Fruit fly (Drosophila melanogaster) whole organism, prepupa: Measurements from ENCODE around the gene Tbca.

ENCODE experiments used
- Blimp-1 ChIP-seq: fragments of 200-800 bp; sonication (Bioruptor generic); optimal IDR thresholded peaks from 3 replicates; lab custom pipeline; 2017; ENCODE audit warnings: missing biosample characterization, missing genetic modification characterization, mild to moderate bottlenecking, moderate library complexity, missing genetic modification reagents
- CG10631 ChIP-seq: fragments of 200-800 bp; sonication (Bioruptor generic); optimal IDR thresholded peaks from 2 replicates; lab custom pipeline; 2016; ENCODE audit warnings: missing biosample characterization, missing genetic modification characterization
- CG10669 ChIP-seq: fragments of 200-800 bp; sonication (Bioruptor generic); optimal IDR thresholded peaks from 3 replicates; lab custom pipeline; 2018; ENCODE audit warnings: missing biosample characterization, mild to moderate bottlenecking, missing genetic modification characterization, moderate library complexity
- CG11762 ChIP-seq: fragments of 200-800 bp; sonication (Bioruptor generic); optimal IDR thresholded peaks from 3 replicates; lab custom pipeline; 2016; ENCODE audit warnings: missing biosample characterization, missing genetic modification characterization; ENCODE audit not compliant: insufficient read depth
- CG15336 ChIP-seq: fragments of 200-800 bp; sonication (Bioruptor generic); IDR thresholded peaks from 2 replicates; pipeline ENCODE4 v1.3.6; 2022; ENCODE audit warnings: missing biosample characterization, missing genetic modification characterization
- CG1621 ChIP-seq: fragments of 200-800 bp; sonication (Bioruptor generic); optimal IDR thresholded peaks from 3 replicates; lab custom pipeline; 2018; ENCODE audit warnings: missing biosample characterization, mild to moderate bottlenecking, missing genetic modification characterization
- CG16779 ChIP-seq: fragments of 200-800 bp; sonication (Bioruptor generic); optimal IDR thresholded peaks from 3 replicates; lab custom pipeline; 2017; ENCODE audit warnings: missing biosample characterization, mild to moderate bottlenecking, missing genetic modification characterization
- CG3032 ChIP-seq: fragments of 200-800 bp; optimal IDR thresholded peaks from 2 replicates; lab custom pipeline; 2019; ENCODE audit warnings: missing biosample characterization, mild to moderate bottlenecking, missing genetic modification characterization, moderate library complexity
- CG32006 ChIP-seq: fragments of 200-800 bp; sonication (Bioruptor generic); optimal IDR thresholded peaks from 3 replicates; lab custom pipeline; 2017; ENCODE audit warnings: missing biosample characterization, mild to moderate bottlenecking, missing genetic modification characterization
- CG34406 ChIP-seq: fragments of 200-800 bp; sonication (Bioruptor generic); optimal IDR thresholded peaks from 3 replicates; lab custom pipeline; 2016; ENCODE audit warnings: missing biosample characterization, missing genetic modification characterization
- CG6163 ChIP-seq: fragments of 200-800 bp; sonication (Bioruptor generic); IDR thresholded peaks from 3 replicates; pipeline ENCODE4 v1.3.6; 2022; ENCODE audit warnings: missing biosample characterization, missing genetic modification characterization
- CG6808 ChIP-seq: fragments of 200-800 bp; sonication (Bioruptor generic); optimal IDR thresholded peaks from 3 replicates; lab custom pipeline; 2017; ENCODE audit warnings: missing biosample characterization, missing genetic modification characterization, mild to moderate bottlenecking, moderate library complexity, missing genetic modification reagents
- CG6854 ChIP-seq: fragments of 200-800 bp; sonication (Bioruptor generic); optimal IDR thresholded peaks from 2 replicates; lab custom pipeline; 2017; ENCODE audit warnings: missing biosample characterization, mild to moderate bottlenecking, missing genetic modification characterization
- CG8319 ChIP-seq: fragments of 200-800 bp; sonication (Bioruptor generic); optimal IDR thresholded peaks from 3 replicates; lab custom pipeline; 2016; ENCODE audit warnings: missing biosample characterization, missing genetic modification characterization
- CG8632 ChIP-seq: fragments of 200-800 bp; sonication (Bioruptor generic); optimal IDR thresholded peaks from 3 replicates; lab custom pipeline; 2016; ENCODE audit warnings: missing biosample characterization, missing genetic modification characterization
- Eip75B ChIP-seq: fragments of 200-800 bp; sonication (Bioruptor generic); optimal IDR thresholded peaks from 3 replicates; lab custom pipeline; 2016; ENCODE audit warnings: missing biosample characterization, missing genetic modification characterization
- Eip78C ChIP-seq: fragments of 200-800 bp; sonication (Bioruptor generic); peaks from one replicate; lab custom pipeline; 2016; ENCODE audit warnings: missing biosample characterization, missing genetic modification characterization
- Ets21C ChIP-seq: fragments of 200-800 bp; sonication (Bioruptor generic); optimal IDR thresholded peaks from 3 replicates; lab custom pipeline; 2016; ENCODE audit warnings: missing biosample characterization, missing genetic modification characterization
- Hr38 ChIP-seq: sonication (Bioruptor generic); optimal IDR thresholded peaks from 2 replicates; lab custom pipeline; 2016; ENCODE audit warnings: missing biosample characterization, missing genetic modification characterization
- Hr4 ChIP-seq: fragments of 200-800 bp; sonication (Bioruptor generic); optimal IDR thresholded peaks from 3 replicates; lab custom pipeline; 2016; ENCODE audit warnings: missing biosample characterization, missing genetic modification characterization
- Met ChIP-seq: fragments of 200-800 bp; sonication (Bioruptor generic); optimal IDR thresholded peaks from 3 replicates; lab custom pipeline; 2016; ENCODE audit warnings: missing biosample characterization, missing genetic modification characterization
- OdsH ChIP-seq: fragments of 200-800 bp; sonication (Bioruptor generic); optimal IDR thresholded peaks from 3 replicates; lab custom pipeline; 2016; ENCODE audit warnings: missing biosample characterization, missing genetic modification characterization
- Smox ChIP-seq: fragments of 200-800 bp; sonication (Bioruptor generic); optimal IDR thresholded peaks from 3 replicates; lab custom pipeline; 2016; ENCODE audit warnings: missing biosample characterization, missing genetic modification characterization
- Sox102F ChIP-seq: fragments of 200-800 bp; sonication (Bioruptor generic); optimal IDR thresholded peaks from 2 replicates; lab custom pipeline; 2016; ENCODE audit warnings: missing biosample characterization, mild to moderate bottlenecking, missing genetic modification characterization
- Sox14 ChIP-seq: fragments of 200-800 bp; sonication (Bioruptor generic); optimal IDR thresholded peaks from 3 replicates; lab custom pipeline; 2016; ENCODE audit warnings: missing biosample characterization, missing genetic modification characterization
- dsx ChIP-seq: fragments of 200-800 bp; optimal IDR thresholded peaks from 3 replicates; lab custom pipeline; 2019; ENCODE audit warnings: missing biosample characterization, mild to moderate bottlenecking, missing genetic modification characterization, moderate library complexity; ENCODE audit not compliant: poor library complexity, severe bottlenecking
- eg ChIP-seq: fragments of 200-800 bp; sonication (Bioruptor generic); IDR thresholded peaks from 3 replicates; pipeline ENCODE4 v1.3.6; 2022; ENCODE audit warnings: missing biosample characterization, missing genetic modification characterization
- esn ChIP-seq: fragments of 200-800 bp; sonication (Bioruptor generic); optimal IDR thresholded peaks from 2 replicates; lab custom pipeline; 2016; ENCODE audit warnings: missing biosample characterization, mild to moderate bottlenecking, missing genetic modification characterization, moderate library complexity
- fd85E ChIP-seq: fragments of 200-800 bp; sonication (Bioruptor generic); optimal IDR thresholded peaks from 3 replicates; lab custom pipeline; 2016; ENCODE audit warnings: missing biosample characterization, missing genetic modification characterization
- fkh ChIP-seq: fragments of 200-800 bp; sonication (Bioruptor generic); optimal IDR thresholded peaks from 3 replicates; lab custom pipeline; 2017; ENCODE audit warnings: missing biosample characterization, mild to moderate bottlenecking, missing genetic modification characterization, moderate library complexity
- lz ChIP-seq: fragments of 200-800 bp; sonication (Bioruptor generic); optimal IDR thresholded peaks from 3 replicates; lab custom pipeline; 2016; ENCODE audit warnings: missing biosample characterization, missing genetic modification characterization
- net ChIP-seq: fragments of 200-800 bp; sonication (Bioruptor generic); optimal IDR thresholded peaks from 3 replicates; lab custom pipeline; 2016; ENCODE audit warnings: missing biosample characterization, missing genetic modification characterization
- pdm3 ChIP-seq: fragments of 200-800 bp; sonication (Bioruptor generic); optimal IDR thresholded peaks from 3 replicates; lab custom pipeline; 2016; ENCODE audit warnings: missing biosample characterization, missing genetic modification characterization
- salr ChIP-seq, 2 experiments: fragments of 200-800 bp; sonication (Bioruptor generic); optimal IDR thresholded peaks; 3 replicates each; lab custom pipeline; 2016 to 2018; ENCODE audit warnings: missing biosample characterization in 2 of 2, missing genetic modification characterization in 2 of 2, mild to moderate bottlenecking in 1 of 2
- spab ChIP-seq: fragments of 200-800 bp; sonication (Bioruptor generic); optimal IDR thresholded peaks from 2 replicates; lab custom pipeline; 2017; ENCODE audit warnings: missing biosample characterization, mild to moderate bottlenecking, missing genetic modification characterization, missing genetic modification reagents
- svp ChIP-seq: fragments of 200-800 bp; sonication (Bioruptor generic); peaks from one replicate; lab custom pipeline; 2016; ENCODE audit warnings: missing biosample characterization, missing genetic modification characterization
- topi ChIP-seq: fragments of 200-800 bp; sonication (Bioruptor generic); optimal IDR thresholded peaks from 3 replicates; lab custom pipeline; 2016; ENCODE audit warnings: missing biosample characterization, missing genetic modification characterization

Gene Tbca

DNA sequence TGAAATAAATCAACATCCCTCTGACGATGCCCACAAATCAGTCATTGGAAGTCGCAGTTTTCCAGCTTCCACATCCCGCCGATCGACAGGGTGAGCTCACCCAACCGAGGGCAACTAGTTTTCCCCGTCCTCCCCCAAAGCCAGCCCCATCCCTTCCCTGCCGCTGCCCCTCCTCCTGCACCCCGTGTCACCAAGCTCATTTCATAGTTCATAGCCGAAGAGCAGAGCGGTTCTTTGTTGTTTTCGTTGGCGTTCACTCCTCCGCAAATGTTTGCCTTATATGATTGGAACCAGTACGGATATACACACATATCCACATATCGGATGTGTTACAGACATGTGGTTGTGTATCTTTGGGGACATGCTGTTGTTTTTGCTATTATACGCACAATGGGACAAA lies 23.2 kb upstream of the Tbca start:
- TF ChIP-seq Met (GFP tag; lab: Kevin White, UChicago) = no peak
- TF ChIP-seq fkh (GFP tag; lab: Kevin White, UChicago) = peak; percentile 4
- no peak for TF ChIP-seq pdm3 (GFP tag; lab: Kevin White, UChicago)
- TF ChIP-seq CG15336 (GFP tag; lab: Robert Waterston, UW) = 0 out of 2 replicates have a peak, but pooled peaks have one; percentile 10
- TF ChIP-seq CG10669 = no peak
- TF ChIP-seq CG6854 (GFP tag; lab: Kevin White, UChicago) = no peak
- TF ChIP-seq CG8632 = no peak
- no peak for TF ChIP-seq Sox102F
- TF ChIP-seq Hr38 (GFP tag; lab: Kevin White, UChicago) = no peak
- TF ChIP-seq net = no peak
- no peak for TF ChIP-seq spab
- no peak for TF ChIP-seq eg (GFP tag; lab: Robert Waterston, UW)
- TF ChIP-seq CG1621 (tag; lab: Kevin White, UChicago) = no peak
- TF ChIP-seq CG3032 (tag; lab: Kevin White, UChicago) = no peak
- TF ChIP-seq CG16779 = no peak
- no peak for TF ChIP-seq esn (GFP tag; lab: Kevin White, UChicago)
- TF ChIP-seq CG6808 = peak; percentile 1
- no peak for TF ChIP-seq Sox14
- peak; percentile 10 for TF ChIP-seq dsx
- TF ChIP-seq topi (GFP tag; lab: Kevin White, UChicago) = no peak

DNA sequence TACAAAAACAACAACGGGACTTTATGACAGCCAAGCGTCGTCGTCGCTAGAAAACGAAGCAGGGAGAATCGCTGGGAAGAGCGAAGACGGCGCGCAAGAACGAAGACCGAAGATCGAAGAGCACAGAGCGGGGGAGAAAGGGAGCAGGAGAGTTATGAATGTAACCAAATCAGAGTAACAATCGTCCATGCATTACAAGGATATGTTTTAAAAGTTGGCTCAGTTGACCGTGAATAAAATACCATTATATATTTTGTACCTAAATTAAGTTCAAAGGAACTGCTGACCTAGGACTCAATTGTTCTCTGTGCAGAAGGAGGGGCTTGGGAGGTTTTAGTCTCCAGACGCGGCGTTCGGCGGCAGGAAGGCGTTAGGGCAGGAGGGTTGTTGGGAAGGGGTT lies 21.8 kb upstream of the Tbca start:
- no peak for TF ChIP-seq CG34406 (GFP tag; lab: Kevin White, UChicago)
- TF ChIP-seq salr (GFP tag; optimal IDR thresholded peaks at IDR 0.05; lab: Kevin White, UChicago) = peak in 1 of 2 experiments; percentile 2
- TF ChIP-seq CG32006 (GFP tag; lab: Kevin White, UChicago) = peak; percentile 51
- no peak for TF ChIP-seq CG8319 (GFP tag; lab: Kevin White, UChicago)

DNA sequence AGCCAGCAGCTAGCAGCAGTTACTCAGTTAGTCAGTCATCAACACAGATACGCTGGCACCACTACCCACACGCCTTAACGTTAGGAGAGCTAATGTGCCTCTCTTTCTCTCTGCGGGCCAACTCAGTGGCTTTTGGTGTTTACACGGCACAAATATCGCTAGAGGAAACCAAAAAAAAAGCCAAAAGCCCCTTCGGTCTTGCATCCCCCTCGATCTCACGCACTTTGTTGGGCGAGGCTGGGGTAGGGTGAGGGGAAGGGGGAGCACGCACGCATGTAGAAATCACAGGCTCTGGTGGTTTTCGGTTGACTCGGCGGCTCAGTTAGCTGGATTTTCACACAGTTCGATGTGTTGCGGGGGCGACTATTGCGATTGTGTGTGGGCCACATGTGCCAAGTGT lies 21.3 kb upstream of the Tbca start:
- TF ChIP-seq Met (GFP tag; lab: Kevin White, UChicago) = no peak
- TF ChIP-seq Sox102F = no peak
- TF ChIP-seq CG10631 (GFP tag; lab: Kevin White, UChicago) = no peak
- TF ChIP-seq svp (GFP tag; lab: Kevin White, UChicago) = no peak
- 0 out of 3 replicates have a peak, but pooled peaks have one; percentile 23 for TF ChIP-seq CG6163 (GFP tag; lab: Robert Waterston, UW)
- TF ChIP-seq net = no peak
- no peak for TF ChIP-seq Eip75B (GFP tag; lab: Kevin White, UChicago)
- no peak for TF ChIP-seq CG6808
- TF ChIP-seq CG15336 (GFP tag; lab: Robert Waterston, UW) = peak; percentile 23; the same call in 1 of the 2 replicates
- no peak for TF ChIP-seq Blimp-1 (GFP tag; lab: Kevin White, UChicago)
- no peak for TF ChIP-seq Eip78C (GFP tag; lab: Kevin White, UChicago)
- no peak for TF ChIP-seq lz (GFP tag; lab: Kevin White, UChicago)
- no peak for TF ChIP-seq Smox (GFP tag; lab: Kevin White, UChicago)
- TF ChIP-seq Hr4 (GFP tag; lab: Kevin White, UChicago) = no peak
- TF ChIP-seq CG11762 (GFP tag; lab: Kevin White, UChicago) = no peak
- TF ChIP-seq CG16779 = no peak
- TF ChIP-seq fkh (GFP tag; lab: Kevin White, UChicago) = peak; percentile 95
- TF ChIP-seq OdsH (GFP tag; lab: Kevin White, UChicago) = no peak
- no peak for TF ChIP-seq fd85E (GFP tag; lab: Kevin White, UChicago)
- TF ChIP-seq salr (GFP tag; optimal IDR thresholded peaks at IDR 0.05; lab: Kevin White, UChicago) = no peak
- no peak for TF ChIP-seq Ets21C (GFP tag; lab: Kevin White, UChicago)
- no peak for TF ChIP-seq CG6854 (GFP tag; lab: Kevin White, UChicago)
